Worm (Caenorhabditis elegans) whole organism, L4 larva: ENCODE measurements around the gene srg-44.

ENCODE experiments used
- T26A8.4 ChIP-seq: fragments of 200-800 bp; sonication (Bioruptor generic); IDR thresholded peaks from 2 replicates; pipeline ENCODE4 v1.3.6; 2022; ENCODE audit warnings: missing genetic modification characterization, missing compliant biosample characterization
- Y105C5A.15 ChIP-seq: fragments of 200-800 bp; sonication (Bioruptor generic); IDR thresholded peaks from 2 replicates; pipeline ENCODE4 v1.3.6; 2022; ENCODE audit warnings: missing genetic modification characterization, missing compliant biosample characterization
- ZK337.2 ChIP-seq: fragments of 200-800 bp; sonication (Bioruptor generic); IDR thresholded peaks from 2 replicates; pipeline ENCODE4 v1.3.6; 2022; ENCODE audit warnings: missing genetic modification reagents, missing genetic modification characterization, missing compliant biosample characterization
- arid-1 ChIP-seq: fragments of 200-800 bp; sonication (Bioruptor generic); conservative IDR thresholded peaks from 2 replicates; pipeline ENCODE4 v1.3.6; 2022; ENCODE audit warnings: missing genetic modification reagents, missing genetic modification characterization, missing compliant biosample characterization
- ceh-82 ChIP-seq: sonication (generic microtip); optimal IDR thresholded peaks from 2 replicates; lab custom pipeline; 2017; ENCODE audit warnings: missing biosample characterization, missing genetic modification characterization
- daf-16 ChIP-seq, 3 experiments: sonication (generic microtip); optimal IDR thresholded peaks; 2 replicates each; lab custom pipeline; 2016 to 2017; ENCODE audit warnings: missing genetic modification characterization in 3 of 3, missing genetic modification reagents in 3 of 3, mild to moderate bottlenecking in 2 of 3, missing compliant biosample characterization in 2 of 3, missing biosample characterization in 1 of 3, moderate library complexity in 1 of 3
- duxl-1 ChIP-seq: sonication (generic microtip); optimal IDR thresholded peaks from 2 replicates; lab custom pipeline; 2016; ENCODE audit warnings: mild to moderate bottlenecking, missing genetic modification characterization, moderate library complexity, missing compliant biosample characterization; ENCODE audit not compliant: poor library complexity
- dve-1 ChIP-seq: sonication (generic microtip); optimal IDR thresholded peaks from 2 replicates; lab custom pipeline; 2017; ENCODE audit warnings: antibody characterized with exemption, mild to moderate bottlenecking, missing genetic modification characterization, missing compliant biosample characterization; ENCODE audit not compliant: insufficient read depth
- fos-1 ChIP-seq: fragments of 150-350 bp; optimal IDR thresholded peaks from 2 replicates; lab custom pipeline; 2014; ENCODE audit warnings: missing biosample characterization, missing genetic modification characterization
- hmg-1.1 ChIP-seq: fragments of 200-800 bp; sonication (Bioruptor generic); IDR thresholded peaks from 2 replicates; pipeline ENCODE4 v1.3.6; 2022; ENCODE audit warnings: missing genetic modification reagents, missing genetic modification characterization, missing compliant biosample characterization
- madf-9 ChIP-seq: fragments of 200-800 bp; sonication (Bioruptor generic); conservative IDR thresholded peaks from 2 replicates; pipeline ENCODE4 v1.3.6; 2022; ENCODE audit warnings: missing genetic modification reagents, missing genetic modification characterization, missing compliant biosample characterization
- nhr-11 ChIP-seq: fragments of 150-350 bp; optimal IDR thresholded peaks from 2 replicates; lab custom pipeline; 2014; ENCODE audit warnings: missing biosample characterization, missing genetic modification characterization
- nhr-237 ChIP-seq: sonication (generic microtip); optimal IDR thresholded peaks from 2 replicates; lab custom pipeline; 2017; ENCODE audit warnings: missing biosample characterization, missing genetic modification characterization
- nhr-28 ChIP-seq: fragments of 150-350 bp; optimal IDR thresholded peaks from 2 replicates; lab custom pipeline; 2014; ENCODE audit warnings: missing biosample characterization, missing genetic modification characterization
- nhr-48 ChIP-seq: sonication (generic microtip); optimal IDR thresholded peaks from 2 replicates; lab custom pipeline; 2016; ENCODE audit warnings: mild to moderate bottlenecking, missing genetic modification characterization, missing compliant biosample characterization
- nhr-6 ChIP-seq: fragments of 150-350 bp; optimal IDR thresholded peaks from 2 replicates; lab custom pipeline; 2014; ENCODE audit warnings: missing biosample characterization, missing genetic modification characterization
- pha-4 ChIP-seq, 2 experiments: fragments of 150-350 bp in 1 of 2; fragments of 200-800 bp in 1 of 2; sonication (Bioruptor generic) in 1 of 2; IDR thresholded peaks in 1 of 2; optimal IDR thresholded peaks in 1 of 2; 2 replicates each; pipeline versions ENCODE4 v1.3.6 to Lab custom; 2014 to 2022; ENCODE audit warnings: missing genetic modification characterization in 2 of 2, missing genetic modification reagents in 2 of 2, missing biosample characterization in 1 of 2, missing compliant biosample characterization in 1 of 2
- pqm-1 ChIP-seq: sonication (generic microtip); optimal IDR thresholded peaks from 2 replicates; lab custom pipeline; 2017; ENCODE audit warnings: missing biosample characterization, missing genetic modification characterization
- rbr-2 ChIP-seq: sonication (generic microtip); optimal IDR thresholded peaks from 2 replicates; lab custom pipeline; 2016; ENCODE audit warnings: missing genotype, missing genetic modification characterization, missing compliant biosample characterization
- set-16 ChIP-seq: fragments of 200-800 bp; sonication (Bioruptor generic); IDR thresholded peaks from 2 replicates; pipeline ENCODE4 v1.3.6; 2022; ENCODE audit warnings: missing genetic modification reagents, missing genetic modification characterization, missing compliant biosample characterization
- spr-3 ChIP-seq: fragments of 200-800 bp; sonication (Bioruptor generic); optimal IDR thresholded peaks from 2 replicates; lab custom pipeline; 2018; ENCODE audit warnings: mild to moderate bottlenecking, missing genetic modification characterization, missing compliant biosample characterization
- unc-62 ChIP-seq, 3 experiments: fragments of 150-350 bp in 1 of 3; sonication (generic microtip); optimal IDR thresholded peaks in 2 of 3; peaks in 1 of 3; 1 replicate in 1 of 3; 2 replicates in 2 of 3; lab custom pipeline; 2014 to 2017; ENCODE audit warnings: missing biosample characterization in 3 of 3, missing genetic modification characterization in 3 of 3, missing genetic modification reagents in 3 of 3, missing genotype in 1 of 3
- vab-7 ChIP-seq: fragments of 200-800 bp; sonication (Bioruptor generic); IDR thresholded peaks from 2 replicates; pipeline ENCODE4 v1.3.6; 2022; ENCODE audit warnings: missing genetic modification reagents, missing genetic modification characterization, missing compliant biosample characterization
- zfp-2 ChIP-seq: sonication (generic microtip); optimal IDR thresholded peaks from 2 replicates; lab custom pipeline; 2016; ENCODE audit warnings: mild to moderate bottlenecking, missing genetic modification characterization, missing compliant biosample characterization

srg-44 gene

DNA sequence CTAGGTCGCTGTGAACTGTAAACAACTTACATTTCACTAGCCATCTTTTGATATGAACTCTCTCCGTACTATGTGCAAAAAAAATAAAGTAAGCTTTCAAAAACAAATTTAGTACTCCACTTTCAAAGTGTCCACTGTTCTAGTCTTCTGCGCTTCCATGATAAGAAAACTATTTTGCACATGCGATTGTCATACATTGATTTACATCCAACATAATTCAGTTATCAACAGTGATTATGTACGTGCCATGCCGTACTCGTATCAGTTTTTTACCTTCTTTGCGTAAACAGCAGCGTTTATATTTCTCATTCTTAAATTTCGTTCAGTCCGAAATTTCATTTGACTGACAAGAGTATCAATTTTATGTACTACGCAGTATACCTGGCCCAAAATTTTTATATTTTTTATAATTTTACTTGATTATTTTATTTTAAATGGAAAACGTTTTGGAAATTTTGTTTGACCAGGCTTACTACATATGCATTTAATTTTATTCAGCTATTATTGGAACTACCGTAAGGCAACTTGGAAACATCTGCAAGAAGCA is 24.3 kb downstream of the srg-44 start, which contains the start of the genes fbxa-134 and F47H4.2 (continued):
- TF ChIP-seq dve-1, result peak; percentile 36

DNA sequence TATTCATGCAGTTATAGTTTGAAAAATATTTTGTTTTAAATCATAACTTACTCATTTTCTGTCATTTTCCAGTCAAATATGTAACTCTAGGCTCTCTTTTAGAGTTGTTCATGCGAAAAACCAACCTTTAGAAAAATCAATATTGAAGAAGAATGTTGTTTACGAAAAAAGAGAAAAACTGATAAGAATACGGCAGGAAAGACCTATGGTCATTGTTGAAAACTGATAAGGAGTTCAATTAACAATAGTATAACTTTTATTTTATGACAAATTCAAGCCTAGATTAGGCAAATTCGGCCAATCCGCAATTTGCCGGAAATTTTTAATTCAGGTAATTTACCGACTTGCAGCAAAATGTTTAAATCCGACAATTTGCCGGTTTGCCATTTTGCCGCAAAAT is 48.0 kb downstream of the srg-44 start, which contains the start of gene Y20C6A.1:
Gene Y20C6A.1, minus strand, starts transcription at position 107 of the 400 bp plus-strand sequence.
- TF ChIP-seq vab-7 (GFP tag; lab: Robert Waterston, UW), result no peak
- no peak for TF ChIP-seq Y105C5A.15 (GFP tag; lab: Robert Waterston, UW)
- TF ChIP-seq unc-62 (GFP tag; optimal IDR thresholded peaks at IDR 0.05 in 1 of 2; lab: Kevin White, UChicago), result peak in 1 of 2 experiments; percentile 69
- TF ChIP-seq unc-62 (tag; optimal IDR thresholded peaks at IDR 0.05; lab: Kevin White, UChicago), result no peak
- TF ChIP-seq daf-16 (GFP tag; optimal IDR thresholded peaks at IDR 0.05; lab: Kevin White, UChicago), result no peak
- TF ChIP-seq daf-16 (tag; optimal IDR thresholded peaks at IDR 0.05; lab: Kevin White, UChicago), result peak; percentile 90
- peak; percentile 14 for TF ChIP-seq duxl-1 (tag; lab: Kevin White, UChicago)
- TF ChIP-seq dve-1, result peak; percentile 46
- TF ChIP-seq pqm-1, result peak; percentile 46
- TF ChIP-seq nhr-28, result peak; percentile 2

DNA sequence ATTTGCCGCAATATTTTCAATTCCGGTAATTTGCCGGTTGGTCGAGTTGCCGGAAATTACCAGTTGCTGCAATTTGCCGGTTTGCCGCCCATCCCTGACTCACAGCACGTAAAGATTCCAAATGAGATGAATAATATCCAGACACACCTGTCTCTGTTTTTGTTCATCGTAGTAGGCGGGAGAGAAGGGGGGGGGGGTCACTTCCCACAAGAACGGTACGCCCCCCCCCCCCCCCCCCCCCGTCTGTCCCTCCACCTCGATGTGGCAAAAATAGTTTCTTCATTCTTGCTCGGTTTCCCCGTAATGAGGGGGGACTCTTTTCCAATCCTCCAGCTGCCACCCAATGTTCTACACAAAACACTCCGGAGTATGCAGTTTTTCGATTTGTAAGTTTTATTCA is 48.5 kb downstream of the srg-44 start, which contains the start of gene fbxb-7:
Gene fbxb-7, plus strand, starts transcription at position 267 of the 400 bp plus-strand sequence.
- TF ChIP-seq Y105C5A.15 (GFP tag; lab: Robert Waterston, UW) (no peak), set-16 (GFP tag; lab: Robert Waterston, UW) (peak; percentile 94)

DNA sequence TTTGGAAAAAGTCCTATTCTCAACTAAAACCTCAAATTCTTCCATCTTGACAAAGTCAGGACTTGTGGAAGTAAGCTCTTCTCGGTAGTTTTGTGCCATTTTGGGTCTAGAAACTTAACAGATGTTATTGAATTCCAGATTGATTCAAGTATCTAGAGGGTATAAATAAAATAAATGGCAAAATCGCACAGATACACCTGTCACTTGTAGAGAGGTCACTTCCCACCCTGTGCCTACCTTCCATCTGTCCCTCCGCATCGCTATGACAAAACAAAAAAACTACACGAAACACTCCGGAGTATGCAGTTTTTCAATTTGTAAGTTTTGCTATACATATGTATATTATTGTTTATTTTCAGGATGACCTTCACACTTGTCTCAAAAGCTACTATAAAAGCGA is 51.3 kb downstream of the srg-44 start, which contains the start of gene Y20C6A.4:
Gene Y20C6A.4, plus strand, starts transcription at position 301 of the 400 bp plus-strand sequence.
- TF ChIP-seq nhr-237 (no peak), dve-1 (no peak), T26A8.4 (no peak), hmg-1.1 (GFP tag; lab: Robert Waterston, UW) (no peak), ceh-82 (no peak), nhr-28 (no peak), spr-3 (GFP tag; lab: Kevin White, UChicago) (no peak), madf-9 (GFP tag; lab: Robert Waterston, UW) (no peak), nhr-48 (no peak), pha-4 (GFP tag; IDR thresholded peaks at IDR 0.05; lab: Robert Waterston, UW) (no peak), pha-4 (tag; optimal IDR thresholded peaks at IDR 0.05; lab: Kevin White, UChicago) (no peak), arid-1 (GFP tag; lab: Robert Waterston, UW) (no peak), nhr-11 (no peak), rbr-2 (tag; lab: Kevin White, UChicago) (no peak), nhr-6 (tag; lab: Kevin White, UChicago) (no peak), zfp-2 (tag; lab: Kevin White, UChicago) (no peak), fos-1 (tag; lab: Kevin White, UChicago) (no peak), ZK337.2 (GFP tag; lab: Robert Waterston, UW) (no peak)
